In genomic region chrIII:6695189-6695588, ce11 we compare ENCODE assay signal across 1 worm cellular context.
TF ChIP-seq lines count a peak whose summit lies in the region.

No protein-coding gene starts in this region.

TF ChIP-seq in whole organism, L1 larva, 84 proteins besides CTCF, POLR2A, EP300 and RAD21 (continued from another document):
- TF ChIP-seq pqm-1 (tag; optimal IDR thresholded peaks at IDR 0.05; lab: Kevin White, UChicago) (no peak), swsn-7 (tag; optimal IDR thresholded peaks at IDR 0.05; lab: Kevin White, UChicago) (peak; percentile 47), fkh-8 (tag; optimal IDR thresholded peaks at IDR 0.05; lab: Kevin White, UChicago) (peak; percentile 70), egl-27 (tag; optimal IDR thresholded peaks at IDR 0.05; lab: Kevin White, UChicago) (no peak), nhr-76 (tag; optimal IDR thresholded peaks at IDR 0.05; lab: Kevin White, UChicago) (no peak), unc-130 (tag; optimal IDR thresholded peaks at IDR 0.05; lab: Kevin White, UChicago) (no peak), C04F5.9 (tag; optimal IDR thresholded peaks at IDR 0.05; lab: Kevin White, UChicago) (no peak), rnt-1 (tag; optimal IDR thresholded peaks at IDR 0.05; lab: Kevin White, UChicago) (no peak), hlh-17 (GFP tag; optimal IDR thresholded peaks at IDR 0.05; lab: Kevin White, UChicago; ENCODE audit: borderline replicate concordance) (no peak), lsy-2 (tag; optimal IDR thresholded peaks at IDR 0.05; lab: Kevin White, UChicago) (peak in 1 of 2 experiments; percentile 59), vab-15 (tag; optimal IDR thresholded peaks at IDR 0.05; lab: Kevin White, UChicago) (no peak), hlh-4 (tag; optimal IDR thresholded peaks at IDR 0.05; lab: Kevin White, UChicago) (no peak), pax-3 (tag; optimal IDR thresholded peaks at IDR 0.05; lab: Kevin White, UChicago) (no peak), alr-1 (tag; optimal IDR thresholded peaks at IDR 0.05; lab: Kevin White, UChicago; ENCODE audit: borderline replicate concordance) (no peak), nhr-84 (tag; optimal IDR thresholded peaks at IDR 0.05; lab: Kevin White, UChicago) (no peak), sup-37 (GFP tag; optimal IDR thresholded peaks at IDR 0.05; lab: Kevin White, UChicago) (no peak), lin-15B (tag; optimal IDR thresholded peaks at IDR 0.05; lab: Kevin White, UChicago) (no peak), sptf-1 (tag; optimal IDR thresholded peaks at IDR 0.05; lab: Kevin White, UChicago) (no peak), nhr-20 (tag; optimal IDR thresholded peaks at IDR 0.05; lab: Kevin White, UChicago) (no peak), tbx-2 (tag; optimal IDR thresholded peaks at IDR 0.05; lab: Kevin White, UChicago) (peak; percentile 56), mep-1 (tag; optimal IDR thresholded peaks at IDR 0.05; lab: Kevin White, UChicago) (peak; percentile 45), nhr-237 (tag; optimal IDR thresholded peaks at IDR 0.05; lab: Kevin White, UChicago) (no peak), ztf-11 (tag; optimal IDR thresholded peaks at IDR 0.05; lab: Kevin White, UChicago) (no peak)
